Worm (Caenorhabditis elegans) whole organism, L2 larva: ENCODE measurements around the gene aex-2.

Experiments
- ZK546.5 ChIP-seq: sonication (generic microtip); optimal IDR thresholded peaks from 2 replicates; lab custom pipeline; 2017; ENCODE audit warnings: missing biosample characterization, missing genetic modification characterization
- ama-1 ChIP-seq: fragments of 150-350 bp; optimal IDR thresholded peaks from 2 replicates; lab custom pipeline; 2018; ENCODE audit warnings: inconsistent platforms
- ceh-82 ChIP-seq: fragments of 150-350 bp; optimal IDR thresholded peaks from 2 replicates; lab custom pipeline; 2014; ENCODE audit warnings: missing biosample characterization, missing genetic modification characterization
- gmeb-1 ChIP-seq: fragments of 150-350 bp; optimal IDR thresholded peaks from 2 replicates; lab custom pipeline; 2014; ENCODE audit warnings: missing biosample characterization, missing genetic modification characterization
- nhr-21 ChIP-seq: fragments of 150-350 bp; optimal IDR thresholded peaks from 2 replicates; lab custom pipeline; 2014; ENCODE audit warnings: missing biosample characterization, missing genetic modification characterization
- nhr-77 ChIP-seq: fragments of 150-350 bp; optimal IDR thresholded peaks from 2 replicates; lab custom pipeline; 2014; ENCODE audit warnings: missing biosample characterization, missing genetic modification characterization
- snpc-4 ChIP-seq: fragments of 150-350 bp; optimal IDR thresholded peaks from 2 replicates; lab custom pipeline; 2014; ENCODE audit warnings: missing biosample characterization, missing genetic modification characterization
- unc-39 ChIP-seq: fragments of 150-350 bp; optimal IDR thresholded peaks from 2 replicates; lab custom pipeline; 2014; ENCODE audit warnings: missing biosample characterization, missing genetic modification characterization
- unc-62 ChIP-seq: fragments of 150-350 bp; optimal IDR thresholded peaks from 2 replicates; lab custom pipeline; 2014; ENCODE audit warnings: missing biosample characterization, missing genetic modification reagents, missing genetic modification characterization
- ztf-11 ChIP-seq: sonication (generic microtip); optimal IDR thresholded peaks from 2 replicates; lab custom pipeline; 2017; ENCODE audit warnings: missing biosample characterization, missing genetic modification characterization

- TF ChIP-seq unc-62 (GFP tag; lab: Kevin White, UChicago) (no peak), ZK546.5 (tag; lab: Kevin White, UChicago) (no peak), nhr-21 (tag; lab: Kevin White, UChicago) (no peak), snpc-4 (tag; lab: Kevin White, UChicago) (no peak), unc-39 (tag; lab: Kevin White, UChicago) (no peak), ama-1 (lab: Kevin White, UChicago) (no peak), ceh-82 (tag; lab: Kevin White, UChicago) (no peak), ztf-11 (tag; lab: Kevin White, UChicago) (no peak), gmeb-1 (tag; lab: Kevin White, UChicago) (no peak), nhr-77 (no peak)
These were observed 3.9 kb upstream of the aex-2 start for ce11 chrX:9656772-9657171.
